Fruit fly (Drosophila melanogaster): ENCODE data around the gene Ccn.

Gene Ccn

DNA sequence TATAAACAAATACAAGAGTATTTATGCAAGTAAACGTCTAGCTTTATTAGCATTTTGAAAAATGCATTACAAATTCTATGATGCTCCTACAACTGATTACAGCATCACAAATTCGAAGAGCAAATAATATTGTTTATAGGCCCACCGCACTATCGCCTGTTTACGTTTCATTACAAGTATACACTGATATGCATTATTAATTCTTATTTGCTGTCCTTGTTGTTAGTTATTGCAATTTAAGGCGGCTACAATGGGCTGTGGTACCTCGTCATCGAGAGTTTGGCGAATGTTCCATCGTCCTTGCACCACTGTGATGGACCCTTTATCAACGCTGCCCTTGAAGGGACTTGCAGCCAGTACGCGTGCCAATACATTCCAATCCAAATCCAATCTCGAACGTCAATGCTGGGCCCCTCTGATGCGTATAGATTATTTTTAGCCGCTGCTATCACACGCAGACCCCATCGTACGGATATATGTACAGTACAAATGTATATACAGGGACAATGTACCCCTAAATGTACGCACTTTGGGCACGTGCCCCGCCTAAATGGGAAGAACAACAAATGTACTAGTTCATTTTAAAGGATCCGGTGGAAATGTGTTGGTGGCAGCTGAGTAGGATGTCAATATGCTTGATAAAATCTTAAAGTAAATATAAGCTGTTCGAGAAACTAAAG lies 33.0 kb upstream of the Ccn start:
- TF ChIP-seq CG12768 (GFP tag; optimal IDR thresholded peaks at IDR 0.05): peak; percentile 14
- TF ChIP-seq kay (GFP tag; ENCODE audit: borderline replicate concordance): peak; percentile 20
- no peak for TF ChIP-seq CG5204 (GFP tag; optimal IDR thresholded peaks at IDR 0.05)

DNA sequence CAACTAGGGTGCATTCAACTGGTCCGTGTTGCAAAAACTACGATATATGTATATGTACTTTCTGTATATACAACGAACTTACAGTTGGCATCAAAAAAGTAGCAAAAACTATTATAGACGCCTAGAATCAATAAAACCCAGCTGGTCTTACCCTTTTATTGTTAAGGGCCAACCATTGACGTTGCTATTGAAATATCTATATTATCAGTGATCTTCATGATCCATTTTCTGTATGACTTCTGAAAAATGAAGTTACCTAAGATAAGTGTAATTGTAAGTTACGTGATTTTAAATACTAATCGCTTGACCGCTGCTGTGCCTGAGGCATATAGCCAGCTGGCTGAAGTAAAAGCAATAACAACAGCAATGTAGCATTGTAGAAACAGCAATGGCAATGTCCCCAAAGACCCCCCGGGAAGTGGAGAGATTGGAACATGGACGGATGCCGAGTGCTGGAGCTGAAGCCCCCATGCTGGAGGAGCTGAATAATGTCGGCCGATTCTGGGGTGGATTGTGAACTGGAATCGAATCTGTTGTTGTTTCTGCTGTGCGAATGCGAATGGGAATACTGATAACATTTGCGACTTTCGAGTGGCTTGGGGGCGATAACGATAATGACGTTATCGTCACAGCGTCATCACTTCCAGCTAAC lies 32.0 kb upstream of the Ccn start:
- TF ChIP-seq kay (GFP tag; ENCODE audit: borderline replicate concordance) (no peak), ovo (GFP tag; optimal IDR thresholded peaks at IDR 0.05) (no peak), cic (GFP tag; optimal IDR thresholded peaks at IDR 0.05) (peak; percentile 19), tj (GFP tag; optimal IDR thresholded peaks at IDR 0.05) (peak; percentile 39), CG7045 (GFP tag; optimal IDR thresholded peaks at IDR 0.05) (peak; percentile 80), CG11617 (GFP tag; optimal IDR thresholded peaks at IDR 0.05) (peak; percentile 44), Mnt (GFP tag; optimal IDR thresholded peaks at IDR 0.05) (peak; percentile 14), Hr96 (GFP tag; optimal IDR thresholded peaks at IDR 0.05) (no peak), cnc (optimal IDR thresholded peaks at IDR 0.05) (no peak), CG14711 (tag; optimal IDR thresholded peaks at IDR 0.05) (peak; percentile 37), CG12768 (GFP tag; optimal IDR thresholded peaks at IDR 0.05) (peak; percentile 50), CG7101 (tag; optimal IDR thresholded peaks at IDR 0.05) (peak; percentile 55), bab1 (GFP tag; optimal IDR thresholded peaks at IDR 0.05) (peak; percentile 4), CG5204 (GFP tag; optimal IDR thresholded peaks at IDR 0.05) (peak; percentile 58), CG33017 (tag; optimal IDR thresholded peaks at IDR 0.05) (peak; percentile 75), Crg-1 (GFP tag; optimal IDR thresholded peaks at IDR 0.05) (peak; percentile 32), Clk (GFP tag; optimal IDR thresholded peaks at IDR 0.05) (no peak), CG1620 (GFP tag; optimal IDR thresholded peaks at IDR 0.05) (no peak), toe (GFP tag; optimal IDR thresholded peaks at IDR 0.05) (peak; percentile 17)

DNA sequence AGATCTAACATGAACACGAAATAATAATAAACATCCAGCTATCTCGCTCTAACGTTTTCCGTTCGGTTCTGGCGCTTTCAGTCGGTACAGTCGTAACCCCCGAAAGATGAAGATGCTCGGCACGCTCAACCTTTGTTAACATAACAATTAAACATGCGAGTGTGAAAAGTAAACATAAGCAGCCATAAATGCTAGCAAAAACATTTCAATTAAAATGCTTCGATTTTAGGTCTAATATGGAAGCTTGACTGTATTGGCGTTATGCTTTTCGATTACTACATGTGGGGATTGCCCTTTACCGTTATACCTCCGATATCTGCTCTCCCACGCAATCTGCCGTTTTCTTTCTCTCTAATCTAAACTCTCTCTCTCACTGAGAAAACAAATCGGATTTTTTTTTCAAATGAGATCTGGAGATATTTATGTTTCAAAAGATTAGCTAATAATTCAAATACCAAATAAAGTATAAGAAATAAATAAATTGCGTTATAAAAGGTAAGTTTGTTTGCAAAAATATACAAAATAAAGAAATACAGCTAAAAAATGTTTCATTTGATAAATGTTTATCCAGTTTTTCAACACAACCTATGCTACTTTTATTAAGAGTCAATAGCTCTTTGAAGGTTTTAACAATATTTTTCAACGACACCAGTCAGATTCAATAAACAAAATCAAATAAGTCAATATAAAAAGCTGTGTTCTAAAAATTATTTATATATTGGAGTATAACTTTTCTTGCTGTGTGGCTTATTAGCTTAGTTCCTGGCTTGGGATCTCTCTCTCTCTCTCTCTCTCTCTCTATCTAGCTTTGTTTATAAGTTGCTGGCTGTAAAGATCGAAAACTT lies 31.2 kb upstream of the Ccn start:
- peak; percentile 95 for TF ChIP-seq pad (GFP tag; optimal IDR thresholded peaks at IDR 0.05)
- TF ChIP-seq cic (GFP tag; optimal IDR thresholded peaks at IDR 0.05): peak; percentile 25
- TF ChIP-seq Clk (GFP tag; optimal IDR thresholded peaks at IDR 0.05): no peak
- peak; percentile 63 for TF ChIP-seq CG5204 (GFP tag; optimal IDR thresholded peaks at IDR 0.05)
- TF ChIP-seq cnc (optimal IDR thresholded peaks at IDR 0.05): no peak
- no peak for TF ChIP-seq tj (GFP tag; optimal IDR thresholded peaks at IDR 0.05)
- peak; percentile 1 for TF ChIP-seq CG12768 (GFP tag; optimal IDR thresholded peaks at IDR 0.05)
- TF ChIP-seq Crg-1 (GFP tag; optimal IDR thresholded peaks at IDR 0.05): peak; percentile 46
- TF ChIP-seq ovo (GFP tag; optimal IDR thresholded peaks at IDR 0.05): peak; percentile 100
- TF ChIP-seq kay (GFP tag; ENCODE audit: borderline replicate concordance): no peak
- TF ChIP-seq bab1 (GFP tag; optimal IDR thresholded peaks at IDR 0.05): peak; percentile 87
- peak; percentile 68 for TF ChIP-seq CG7045 (GFP tag; optimal IDR thresholded peaks at IDR 0.05)
- TF ChIP-seq Hr96 (GFP tag; optimal IDR thresholded peaks at IDR 0.05): peak; percentile 62
- TF ChIP-seq CG14711 (tag; optimal IDR thresholded peaks at IDR 0.05): peak; percentile 81
- peak; percentile 55 for TF ChIP-seq CG11617 (GFP tag; optimal IDR thresholded peaks at IDR 0.05)
- TF ChIP-seq CG1620 (GFP tag; optimal IDR thresholded peaks at IDR 0.05): peak; percentile 25
- peak; percentile 87 for TF ChIP-seq CG7101 (tag; optimal IDR thresholded peaks at IDR 0.05)
- TF ChIP-seq toe (GFP tag; optimal IDR thresholded peaks at IDR 0.05): peak; percentile 6
- TF ChIP-seq CG33017 (tag; optimal IDR thresholded peaks at IDR 0.05): peak; percentile 79
- TF ChIP-seq Mnt (GFP tag; optimal IDR thresholded peaks at IDR 0.05): peak; percentile 21

DNA sequence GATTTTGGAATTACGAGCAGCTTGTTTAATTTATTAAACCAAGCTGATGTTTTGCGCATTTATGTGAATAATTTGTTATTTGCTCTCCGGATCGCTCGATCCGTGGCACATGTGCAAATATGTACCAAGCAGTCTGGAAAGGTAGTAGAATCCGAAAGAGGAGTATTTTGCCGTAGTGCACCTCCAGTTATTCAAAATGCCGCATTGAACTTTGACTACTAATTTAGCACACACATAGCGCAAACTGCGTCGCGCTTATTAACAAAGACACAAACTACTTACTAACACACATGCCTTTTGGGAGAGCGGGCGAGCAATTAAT lies 30.6 kb upstream of the Ccn start:
- TF ChIP-seq pad (GFP tag; optimal IDR thresholded peaks at IDR 0.05) (no peak), CG7045 (GFP tag; optimal IDR thresholded peaks at IDR 0.05) (peak; percentile 6), ovo (GFP tag; optimal IDR thresholded peaks at IDR 0.05) (peak; percentile 27), Crg-1 (GFP tag; optimal IDR thresholded peaks at IDR 0.05) (peak; percentile 66), CG14711 (tag; optimal IDR thresholded peaks at IDR 0.05) (no peak), cic (GFP tag; optimal IDR thresholded peaks at IDR 0.05) (peak; percentile 88), CG12768 (GFP tag; optimal IDR thresholded peaks at IDR 0.05) (peak; percentile 29), Mnt (GFP tag; optimal IDR thresholded peaks at IDR 0.05) (peak; percentile 11)

DNA sequence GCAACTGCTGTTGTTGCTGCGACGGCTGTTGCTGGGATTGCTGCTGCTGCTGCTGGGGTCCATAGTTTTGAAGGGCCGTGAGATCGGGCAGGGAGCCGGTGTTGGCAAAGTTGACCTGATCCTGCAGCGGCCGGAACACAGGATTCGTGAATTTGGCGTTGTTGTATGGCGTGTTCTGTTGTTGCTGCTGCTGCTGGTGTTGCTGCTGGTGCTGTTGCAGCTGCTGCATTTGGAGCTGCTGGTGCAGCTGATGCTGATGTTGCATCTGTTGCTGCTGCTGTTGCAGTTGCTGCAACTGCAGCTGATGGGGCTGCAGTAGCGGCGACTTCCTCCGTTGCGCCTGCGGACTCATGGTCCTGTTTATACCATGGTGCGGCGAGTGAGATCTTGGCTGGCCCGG lies 26.2 kb upstream of the Ccn start:
- TF ChIP-seq CG7045 (GFP tag; optimal IDR thresholded peaks at IDR 0.05): no peak
- TF ChIP-seq CG1620 (GFP tag; optimal IDR thresholded peaks at IDR 0.05): no peak
- no peak for TF ChIP-seq kay (GFP tag; ENCODE audit: borderline replicate concordance)

DNA sequence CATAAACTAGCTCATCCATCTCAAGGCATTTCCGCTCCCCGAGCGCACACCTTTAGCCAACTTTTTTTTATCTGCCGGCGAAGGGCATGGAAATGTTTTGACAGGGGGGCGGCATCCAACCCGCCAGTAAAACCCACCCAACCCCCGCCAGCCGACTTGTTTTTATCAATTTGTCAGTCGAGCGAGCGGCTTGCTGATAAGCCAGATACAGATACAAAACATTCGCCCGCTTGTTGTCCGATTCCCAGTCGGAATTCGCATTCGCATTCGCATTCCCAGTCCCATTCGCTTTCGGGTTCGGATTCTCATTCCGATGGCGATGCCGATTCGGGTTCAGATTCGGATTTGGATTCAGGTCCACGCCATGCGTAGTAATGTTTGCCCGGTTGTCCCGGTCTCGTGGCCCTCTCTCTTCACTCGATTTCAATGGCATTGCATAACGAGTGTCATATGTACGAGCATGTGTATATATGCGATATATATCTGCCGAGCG lies 24.7 kb upstream of the Ccn start:
- TF ChIP-seq cic (GFP tag; optimal IDR thresholded peaks at IDR 0.05) (peak; percentile 96), CG14711 (tag; optimal IDR thresholded peaks at IDR 0.05) (peak; percentile 6), CG7045 (GFP tag; optimal IDR thresholded peaks at IDR 0.05) (peak; percentile 24), toe (GFP tag; optimal IDR thresholded peaks at IDR 0.05) (no peak), kay (GFP tag; ENCODE audit: borderline replicate concordance) (peak; percentile 52), Hr96 (GFP tag; optimal IDR thresholded peaks at IDR 0.05) (peak; percentile 12), Clk (GFP tag; optimal IDR thresholded peaks at IDR 0.05) (no peak), Mnt (GFP tag; optimal IDR thresholded peaks at IDR 0.05) (peak; percentile 66), ovo (GFP tag; optimal IDR thresholded peaks at IDR 0.05) (peak; percentile 55), CG7101 (tag; optimal IDR thresholded peaks at IDR 0.05) (peak; percentile 5), Crg-1 (GFP tag; optimal IDR thresholded peaks at IDR 0.05) (peak; percentile 32), cnc (optimal IDR thresholded peaks at IDR 0.05) (no peak), tj (GFP tag; optimal IDR thresholded peaks at IDR 0.05) (peak; percentile 53), pad (GFP tag; optimal IDR thresholded peaks at IDR 0.05) (peak; percentile 25), CG1620 (GFP tag; optimal IDR thresholded peaks at IDR 0.05) (no peak), CG33017 (tag; optimal IDR thresholded peaks at IDR 0.05) (no peak), CG11617 (GFP tag; optimal IDR thresholded peaks at IDR 0.05) (peak; percentile 5), CG5204 (GFP tag; optimal IDR thresholded peaks at IDR 0.05) (peak; percentile 6), CG12768 (GFP tag; optimal IDR thresholded peaks at IDR 0.05) (peak; percentile 79), bab1 (GFP tag; optimal IDR thresholded peaks at IDR 0.05) (no peak)
